Fruit fly (Drosophila melanogaster) whole organism, embryonic: ENCODE measurements around the gene CG42591.

ENCODE experiments used
- Atf-2 ChIP-seq: fragments of 200-800 bp; sonication (Bioruptor generic); optimal IDR thresholded peaks from 2 replicates; lab custom pipeline; 2016; ENCODE audit warnings: missing biosample characterization, missing genetic modification characterization
- B-H1 ChIP-seq: fragments of 200-800 bp; sonication (Bioruptor generic); IDR thresholded peaks from 3 replicates; pipeline ENCODE4 v1.3.6; 2022; ENCODE audit warnings: missing biosample characterization, missing genetic modification characterization
- CG1024 ChIP-seq: fragments of 200-800 bp; sonication (Bioruptor generic); IDR thresholded peaks from 2 replicates; pipeline ENCODE4 v1.3.6; 2022; ENCODE audit warnings: missing biosample characterization, missing genetic modification characterization
- CG10366 ChIP-seq: fragments of 200-800 bp; sonication (Bioruptor generic); IDR thresholded peaks from 2 replicates; pipeline ENCODE4 v1.3.6; 2022; ENCODE audit warnings: missing biosample characterization, missing genetic modification characterization
- CG10565 ChIP-seq: fragments of 200-800 bp; sonication (Bioruptor generic); optimal IDR thresholded peaks from 3 replicates; lab custom pipeline; 2016; ENCODE audit warnings: missing biosample characterization, mild to moderate bottlenecking, missing genetic modification characterization
- CG11696 ChIP-seq: fragments of 200-800 bp; sonication (Bioruptor generic); IDR thresholded peaks from 2 replicates; pipeline ENCODE4 v1.3.6; 2022; ENCODE audit warnings: missing biosample characterization, missing genetic modification characterization
- CG12299 ChIP-seq: fragments of 200-800 bp; sonication (Bioruptor generic); optimal IDR thresholded peaks from 2 replicates; lab custom pipeline; 2018; ENCODE audit warnings: missing biosample characterization, mild to moderate bottlenecking, missing genetic modification characterization
- CG12769 ChIP-seq: fragments of 200-800 bp; sonication (Bioruptor generic); optimal IDR thresholded peaks from 2 replicates; lab custom pipeline; 2019; ENCODE audit warnings: missing biosample characterization, mild to moderate bottlenecking, missing genetic modification characterization, moderate library complexity
- CG13424 ChIP-seq: fragments of 200-800 bp; sonication (Bioruptor generic); optimal IDR thresholded peaks from 2 replicates; lab custom pipeline; 2019; ENCODE audit warnings: missing biosample characterization, mild to moderate bottlenecking, missing genetic modification characterization, moderate library complexity
- CG16779 ChIP-seq: fragments of 200-800 bp; sonication (Bioruptor generic); IDR thresholded peaks from 2 replicates; pipeline ENCODE4 v1.3.6; 2022; ENCODE audit warnings: missing biosample characterization, missing genetic modification characterization
- CG17568 ChIP-seq: fragments of 200-800 bp; sonication (Bioruptor generic); optimal IDR thresholded peaks from 2 replicates; lab custom pipeline; 2018; ENCODE audit warnings: missing biosample characterization, mild to moderate bottlenecking, missing genetic modification characterization, moderate library complexity
- CG2120 ChIP-seq: fragments of 200-800 bp; sonication (Bioruptor generic); optimal IDR thresholded peaks from 3 replicates; lab custom pipeline; 2016; ENCODE audit warnings: missing biosample characterization, missing genetic modification characterization
- CG2202 ChIP-seq: fragments of 200-800 bp; sonication (Bioruptor generic); optimal IDR thresholded peaks from 2 replicates; lab custom pipeline; 2018; ENCODE audit warnings: missing biosample characterization, mild to moderate bottlenecking, missing genetic modification characterization
- CG2875 ChIP-seq: fragments of 200-800 bp; sonication (Bioruptor generic); optimal IDR thresholded peaks from 2 replicates; lab custom pipeline; 2017; ENCODE audit warnings: missing biosample characterization, mild to moderate bottlenecking, missing genetic modification characterization, missing genetic modification reagents
- CG2889 ChIP-seq: fragments of 200-800 bp; sonication (Bioruptor generic); IDR thresholded peaks from 3 replicates; pipeline ENCODE4 v1.3.6; 2022; ENCODE audit warnings: missing biosample characterization, missing genetic modification characterization
- CG32772 ChIP-seq: fragments of 200-800 bp; sonication (Bioruptor generic); IDR thresholded peaks from 2 replicates; pipeline ENCODE4 v1.3.6; 2022; ENCODE audit warnings: missing biosample characterization, missing genetic modification characterization
- CG3281 ChIP-seq: fragments of 200-800 bp; sonication (Bioruptor generic); optimal IDR thresholded peaks from 3 replicates; lab custom pipeline; 2017; ENCODE audit warnings: missing biosample characterization, mild to moderate bottlenecking, missing genetic modification characterization
- CG7271 ChIP-seq: fragments of 200-800 bp; sonication (Bioruptor generic); optimal IDR thresholded peaks from 2 replicates; lab custom pipeline; 2018; ENCODE audit warnings: missing biosample characterization, mild to moderate bottlenecking, missing genetic modification characterization, moderate library complexity
- CG8478 ChIP-seq: fragments of >200 bp; optimal IDR thresholded peaks from 2 replicates; lab custom pipeline; 2018
- CG9609 ChIP-seq: fragments of 200-800 bp; sonication (Bioruptor generic); optimal IDR thresholded peaks from 3 replicates; lab custom pipeline; 2016; ENCODE audit warnings: missing biosample characterization, missing genetic modification characterization
- CG9727 ChIP-seq: fragments of 200-800 bp; sonication (Bioruptor generic); optimal IDR thresholded peaks from 3 replicates; lab custom pipeline; 2017; ENCODE audit warnings: missing biosample characterization, mild to moderate bottlenecking, missing genetic modification characterization
- CrebB ChIP-seq: fragments of 200-800 bp; sonication (Bioruptor generic); optimal IDR thresholded peaks from 3 replicates; lab custom pipeline; 2018; ENCODE audit warnings: missing biosample characterization, mild to moderate bottlenecking, missing genetic modification characterization
- HHEX ChIP-seq: fragments of 200-800 bp; sonication (Bioruptor generic); optimal IDR thresholded peaks from 3 replicates; lab custom pipeline; 2017; ENCODE audit warnings: missing biosample characterization, mild to moderate bottlenecking, missing genetic modification characterization, missing genetic modification reagents
- HLHmδ ChIP-seq: fragments of 200-800 bp; sonication (Bioruptor generic); optimal IDR thresholded peaks from 2 replicates; lab custom pipeline; 2018; ENCODE audit warnings: missing biosample characterization, mild to moderate bottlenecking, missing genetic modification characterization, moderate library complexity
- Hr3 ChIP-seq: fragments of 200-800 bp; sonication (Bioruptor generic); optimal IDR thresholded peaks from 3 replicates; lab custom pipeline; 2016; ENCODE audit warnings: missing biosample characterization, missing genetic modification characterization
- NfI ChIP-seq: fragments of 200-800 bp; sonication (Bioruptor generic); optimal IDR thresholded peaks from 3 replicates; lab custom pipeline; 2018; ENCODE audit warnings: missing biosample characterization, mild to moderate bottlenecking, missing genetic modification characterization, moderate library complexity
- PHDP ChIP-seq: fragments of 200-800 bp; sonication (Bioruptor generic); optimal IDR thresholded peaks from 3 replicates; lab custom pipeline; 2018; ENCODE audit warnings: missing biosample characterization, mild to moderate bottlenecking, missing genetic modification characterization, moderate library complexity
- Rfx ChIP-seq: fragments of 200-800 bp; sonication (Bioruptor generic); IDR thresholded peaks from 2 replicates; pipeline ENCODE4 v1.3.6; 2022; ENCODE audit warnings: missing biosample characterization, missing genetic modification characterization
- bigmax ChIP-seq: fragments of 200-800 bp; sonication (Bioruptor generic); optimal IDR thresholded peaks from 2 replicates; lab custom pipeline; 2018; ENCODE audit warnings: missing biosample characterization, mild to moderate bottlenecking, missing genetic modification characterization
- cad ChIP-seq: fragments of >200 bp; optimal IDR thresholded peaks from 2 replicates; lab custom pipeline; 2017; ENCODE audit warnings: missing biosample characterization, missing genetic modification characterization
- cas ChIP-seq: fragments of 200-800 bp; sonication (Bioruptor generic); IDR thresholded peaks from 2 replicates; pipeline ENCODE4 v1.3.6; 2022; ENCODE audit warnings: missing biosample characterization, missing genetic modification characterization
- croc ChIP-seq: fragments of 200-800 bp; sonication (Bioruptor generic); conservative IDR thresholded peaks from 3 replicates; pipeline ENCODE4 v1.3.6; 2022; ENCODE audit warnings: missing biosample characterization, missing genetic modification characterization
- danr ChIP-seq: fragments of 200-800 bp; sonication (Bioruptor generic); IDR thresholded peaks from 2 replicates; pipeline ENCODE4 v1.3.6; 2022; ENCODE audit warnings: missing biosample characterization, missing genetic modification characterization
- fd3F ChIP-seq: fragments of 200-800 bp; sonication (Bioruptor generic); optimal IDR thresholded peaks from 2 replicates; lab custom pipeline; 2018; ENCODE audit warnings: missing biosample characterization, mild to moderate bottlenecking, missing genetic modification characterization, moderate library complexity
- gce ChIP-seq: fragments of 200-800 bp; sonication (Bioruptor generic); IDR thresholded peaks from 3 replicates; pipeline ENCODE4 v1.3.6; 2022; ENCODE audit warnings: missing biosample characterization, missing genetic modification characterization
- gem ChIP-seq: fragments of 200-800 bp; sonication (Bioruptor generic); optimal IDR thresholded peaks from 2 replicates; lab custom pipeline; 2019; ENCODE audit warnings: missing biosample characterization, mild to moderate bottlenecking, missing genetic modification characterization, moderate library complexity
- grn ChIP-seq: fragments of 200-800 bp; sonication (Bioruptor generic); optimal IDR thresholded peaks from 3 replicates; lab custom pipeline; 2017; ENCODE audit warnings: missing biosample characterization, missing genetic modification characterization
- gsb-n ChIP-seq: fragments of 200-800 bp; sonication (Bioruptor generic); optimal IDR thresholded peaks from 3 replicates; lab custom pipeline; 2018; ENCODE audit warnings: missing biosample characterization, mild to moderate bottlenecking, missing genetic modification characterization
- insv ChIP-seq, 2 experiments: fragments of 200-800 bp; sonication (Bioruptor generic); optimal IDR thresholded peaks; 3 replicates each; lab custom pipeline; 2016 to 2018; ENCODE audit warnings: missing biosample characterization in 2 of 2, missing genetic modification characterization in 2 of 2
- kni ChIP-seq: fragments of 200-800 bp; sonication (Bioruptor generic); optimal IDR thresholded peaks from 3 replicates; lab custom pipeline; 2017; ENCODE audit warnings: mild to moderate bottlenecking, missing biosample characterization, missing genetic modification reagents, missing genetic modification characterization
- knrl ChIP-seq: fragments of 200-800 bp; sonication (Bioruptor generic); IDR thresholded peaks from 3 replicates; pipeline ENCODE4 v1.3.6; 2022; ENCODE audit warnings: missing biosample characterization, missing genetic modification characterization; ENCODE audit not compliant: partially characterized antibody
- lov ChIP-seq, 2 experiments: fragments of 200-800 bp in 1 of 2; fragments of >200 bp in 1 of 2; sonication (Bioruptor generic) in 1 of 2; IDR thresholded peaks in 1 of 2; optimal IDR thresholded peaks in 1 of 2; 2 replicates in 1 of 2; 3 replicates in 1 of 2; pipeline versions ENCODE4 v1.3.6 to Lab custom; 2017 to 2022; ENCODE audit warnings: missing biosample characterization in 1 of 2, missing genetic modification characterization in 1 of 2
- nerfin-1 ChIP-seq: fragments of 200-800 bp; sonication (Bioruptor generic); optimal IDR thresholded peaks from 3 replicates; lab custom pipeline; 2019; ENCODE audit warnings: missing biosample characterization, mild to moderate bottlenecking, missing genetic modification characterization, moderate library complexity
- org-1 ChIP-seq: fragments of 200-800 bp; sonication (Bioruptor generic); optimal IDR thresholded peaks from 2 replicates; lab custom pipeline; 2017; ENCODE audit warnings: missing biosample characterization, missing genetic modification characterization
- otp ChIP-seq: fragments of 200-800 bp; sonication (Bioruptor generic); IDR thresholded peaks from 3 replicates; pipeline ENCODE4, ENCODE4 v1.3.6; 2022; ENCODE audit warnings: missing biosample characterization, missing genetic modification characterization
- pb ChIP-seq: fragments of 200-800 bp; sonication (Bioruptor generic); optimal IDR thresholded peaks from 3 replicates; lab custom pipeline; 2016; ENCODE audit warnings: missing biosample characterization, missing genetic modification characterization
- row ChIP-seq: fragments of 200-800 bp; sonication (Bioruptor generic); IDR thresholded peaks from 3 replicates; pipeline ENCODE4 v1.3.6; 2022; ENCODE audit warnings: missing biosample characterization, missing genetic modification characterization
- schlank ChIP-seq: fragments of 200-800 bp; sonication (Bioruptor generic); optimal IDR thresholded peaks from 2 replicates; lab custom pipeline; 2018; ENCODE audit warnings: missing biosample characterization, mild to moderate bottlenecking, missing genetic modification characterization
- slou ChIP-seq: fragments of 200-800 bp; sonication (Bioruptor generic); optimal IDR thresholded peaks from 3 replicates; lab custom pipeline; 2016; ENCODE audit warnings: missing biosample characterization, missing genetic modification characterization
- tap ChIP-seq: fragments of 200-800 bp; optimal IDR thresholded peaks from 3 replicates; lab custom pipeline; 2019; ENCODE audit warnings: missing biosample characterization, mild to moderate bottlenecking, missing genetic modification characterization, moderate library complexity
- wdn ChIP-seq: fragments of 200-800 bp; sonication (Bioruptor generic); IDR thresholded peaks from 2 replicates; pipeline ENCODE4 v1.3.6; 2022; ENCODE audit warnings: missing biosample characterization, missing genetic modification characterization
- zfh1 ChIP-seq: fragments of 200-800 bp; sonication (Bioruptor generic); IDR thresholded peaks from 3 replicates; pipeline ENCODE4 v1.3.6; 2022; ENCODE audit warnings: missing biosample characterization, missing genetic modification characterization

The CG42591 gene

dm6 chr3L:8093553-8093952 is 23.8 kb upstream of the CG42591 start (continued):
- TF ChIP-seq CG16779 (GFP tag; lab: Robert Waterston, UW) (no peak), CG13424 (tag; lab: Kevin White, UChicago) (no peak), tap (tag; lab: Kevin White, UChicago) (no peak), croc (GFP tag; lab: Robert Waterston, UW) (no peak), otp (GFP tag; lab: Robert Waterston, UW) (0 out of 3 replicates have a peak, but pooled peaks have one; percentile 11), knrl (GFP tag; lab: Robert Waterston, UW) (no peak), cas (GFP tag; lab: Robert Waterston, UW) (no peak), CG32772 (no peak), Hr3 (GFP tag; lab: Kevin White, UChicago) (no peak), CG2120 (GFP tag; lab: Kevin White, UChicago) (no peak), CG1024 (GFP tag; lab: Robert Waterston, UW) (no peak), pb (no peak), CG2889 (no peak), fd3F (GFP tag; lab: Kevin White, UChicago) (peak; percentile 13), wdn (GFP tag; lab: Robert Waterston, UW) (no peak), CG10366 (GFP tag; lab: Robert Waterston, UW) (no peak), cad (GFP tag; lab: Kevin White, UChicago) (no peak), CG9609 (no peak), Atf-2 (GFP tag; lab: Kevin White, UChicago) (no peak), lov (optimal IDR thresholded peaks at IDR 0.05; lab: Kevin White, UChicago) (no peak), lov (GFP tag; IDR thresholded peaks at IDR 0.05; lab: Robert Waterston, UW) (no peak), NfI (GFP tag; lab: Kevin White, UChicago) (no peak), HLHmδ (GFP tag; lab: Kevin White, UChicago) (no peak), zfh1 (GFP tag; lab: Robert Waterston, UW) (no peak), nerfin-1 (no peak), B-H1 (no peak), CG8478 (lab: Kevin White, UChicago) (no peak), grn (GFP tag; lab: Kevin White, UChicago) (peak; percentile 79), PHDP (peak; percentile 34), insv (GFP tag; optimal IDR thresholded peaks at IDR 0.05; lab: Kevin White, UChicago) (no peak), CG2202 (tag; lab: Kevin White, UChicago) (no peak), gem (tag; lab: Kevin White, UChicago) (peak; percentile 34), row (no peak), CG10565 (no peak), kni (GFP tag; lab: Kevin White, UChicago) (no peak), org-1 (GFP tag; lab: Kevin White, UChicago) (no peak), CG17568 (GFP tag; lab: Kevin White, UChicago) (peak; percentile 55), CG12299 (tag; lab: Kevin White, UChicago) (no peak), CG2875 (GFP tag; lab: Kevin White, UChicago) (no peak), CG7271 (tag; lab: Kevin White, UChicago) (no peak), CG12769 (tag; lab: Kevin White, UChicago) (peak; percentile 42), danr (GFP tag; lab: Robert Waterston, UW) (no peak), bigmax (GFP tag; lab: Kevin White, UChicago) (no peak), CrebB (peak; percentile 0), Rfx (peak; percentile 39; the same call in 1 of the 2 replicates), schlank (tag; lab: Kevin White, UChicago) (no peak), gce (no peak), HHEX (GFP tag; lab: Kevin White, UChicago) (peak; percentile 45), CG3281 (GFP tag; lab: Kevin White, UChicago) (peak; percentile 10), CG11696 (GFP tag; lab: Robert Waterston, UW) (no peak), slou (GFP tag; lab: Kevin White, UChicago) (no peak), CG9727 (peak; percentile 34), gsb-n (tag; lab: Kevin White, UChicago) (no peak)
